Worm (Caenorhabditis elegans) whole organism, young adult: ENCODE measurements around the gene hpo-15.

Experiments
- B0019.2 ChIP-seq: fragments of 200-800 bp; sonication (Bioruptor generic); conservative IDR thresholded peaks from 2 replicates; pipeline ENCODE4 v1.3.6; 2022; ENCODE audit warnings: missing genetic modification reagents, missing genetic modification characterization, missing compliant biosample characterization
- B0336.3 ChIP-seq: fragments of 200-800 bp; sonication (Bioruptor generic); IDR thresholded peaks from 2 replicates; pipeline ENCODE4 v1.3.6; 2022; ENCODE audit warnings: missing genetic modification characterization, missing compliant biosample characterization
- C17E4.6 ChIP-seq: fragments of 200-800 bp; sonication (Bioruptor generic); IDR thresholded peaks from 2 replicates; pipeline ENCODE4 v1.3.6; 2022; ENCODE audit warnings: missing genetic modification reagents, missing genetic modification characterization, missing compliant biosample characterization
- F10E7.11 ChIP-seq: sonication (generic microtip); optimal IDR thresholded peaks from 2 replicates; lab custom pipeline; 2017; ENCODE audit warnings: mild to moderate bottlenecking, missing genetic modification characterization, moderate library complexity, missing compliant biosample characterization
- F23B12.7 ChIP-seq: sonication (generic microtip); optimal IDR thresholded peaks from 2 replicates; lab custom pipeline; 2017; ENCODE audit warnings: missing genetic modification characterization, mild to moderate bottlenecking, missing compliant biosample characterization, antibody characterized with exemption, moderate library complexity; ENCODE audit not compliant: insufficient read depth
- F33H1.4 ChIP-seq: fragments of 200-800 bp; sonication (Bioruptor generic); IDR thresholded peaks from 2 replicates; pipeline ENCODE4 v1.3.6; 2022; ENCODE audit warnings: missing genetic modification reagents, missing genetic modification characterization, missing compliant biosample characterization
- F39B2.1 ChIP-seq: fragments of 200-800 bp; sonication (Bioruptor generic); IDR thresholded peaks from 2 replicates; pipeline ENCODE4 v1.3.6; 2022; ENCODE audit warnings: missing genetic modification reagents, missing genetic modification characterization, missing compliant biosample characterization
- F49E8.2 ChIP-seq: sonication (generic microtip); optimal IDR thresholded peaks from 3 replicates; lab custom pipeline; 2017; ENCODE audit warnings: missing genetic modification characterization, mild to moderate bottlenecking, missing compliant biosample characterization, antibody characterized with exemption, moderate library complexity; ENCODE audit not compliant: insufficient read depth
- T07F8.4 ChIP-seq: sonication (generic microtip); optimal IDR thresholded peaks from 2 replicates; lab custom pipeline; 2016; ENCODE audit warnings: mild to moderate bottlenecking, missing genetic modification characterization, moderate library complexity, missing compliant biosample characterization
- Y53F4B.3 ChIP-seq: fragments of 200-800 bp; sonication (Bioruptor generic); IDR thresholded peaks from 2 replicates; pipeline ENCODE4 v1.3.6; 2022; ENCODE audit warnings: missing genetic modification reagents, missing genetic modification characterization, missing compliant biosample characterization
- ZK185.1 ChIP-seq: sonication (generic microtip); optimal IDR thresholded peaks from 2 replicates; lab custom pipeline; 2016; ENCODE audit warnings: mild to moderate bottlenecking, missing genetic modification characterization, missing compliant biosample characterization; ENCODE audit not compliant: poor library complexity, severe bottlenecking
- bed-2 ChIP-seq: fragments of 200-800 bp; sonication (Bioruptor generic); IDR thresholded peaks from 2 replicates; pipeline ENCODE4 v1.3.6; 2022; ENCODE audit warnings: missing genetic modification reagents, missing genetic modification characterization, missing compliant biosample characterization
- ccch-3 ChIP-seq: fragments of 200-800 bp; sonication (Bioruptor generic); optimal IDR thresholded peaks from 2 replicates; lab custom pipeline; 2018; ENCODE audit warnings: mild to moderate bottlenecking, missing genetic modification characterization, missing compliant biosample characterization
- cebp-2 ChIP-seq: fragments of 200-800 bp; sonication (Bioruptor generic); IDR thresholded peaks from 2 replicates; pipeline ENCODE4 v1.3.6; 2022; ENCODE audit warnings: missing genetic modification characterization, missing compliant biosample characterization
- ceh-100 ChIP-seq: fragments of 200-800 bp; sonication (Bioruptor generic); IDR thresholded peaks from 2 replicates; pipeline ENCODE4 v1.3.6; 2022; ENCODE audit warnings: missing genetic modification reagents, missing genetic modification characterization, missing compliant biosample characterization
- ceh-27 ChIP-seq: fragments of 200-800 bp; sonication (Bioruptor generic); optimal IDR thresholded peaks from 2 replicates; lab custom pipeline; 2018; ENCODE audit warnings: mild to moderate bottlenecking, missing genetic modification characterization, moderate library complexity, missing compliant biosample characterization
- chd-7 ChIP-seq: sonication (generic microtip); optimal IDR thresholded peaks from 2 replicates; lab custom pipeline; 2016; ENCODE audit warnings: mild to moderate bottlenecking, missing genetic modification characterization, moderate library complexity, missing compliant biosample characterization
- die-1 ChIP-seq: sonication (generic microtip); optimal IDR thresholded peaks from 2 replicates; lab custom pipeline; 2016; ENCODE audit warnings: missing genotype, mild to moderate bottlenecking, missing genetic modification characterization, missing compliant biosample characterization
- dpl-1 ChIP-seq: fragments of 150-350 bp; optimal IDR thresholded peaks from 2 replicates; lab custom pipeline; 2014; ENCODE audit warnings: missing biosample characterization, missing genetic modification reagents, missing genetic modification characterization
- efl-1 ChIP-seq: fragments of 150-350 bp; optimal IDR thresholded peaks from 2 replicates; lab custom pipeline; 2014; ENCODE audit warnings: missing biosample characterization, missing genetic modification reagents, missing genetic modification characterization
- egrh-3 ChIP-seq: fragments of 200-800 bp; sonication (Bioruptor generic); IDR thresholded peaks from 2 replicates; pipeline ENCODE4 v1.3.6; 2022; ENCODE audit warnings: missing genetic modification reagents, missing genetic modification characterization, missing compliant biosample characterization
- him-1 ChIP-seq: sonication (generic microtip); optimal IDR thresholded peaks from 2 replicates; lab custom pipeline; 2016; ENCODE audit warnings: missing genotype, missing genetic modification reagents, missing genetic modification characterization, missing compliant biosample characterization
- hmg-20 ChIP-seq: fragments of 200-800 bp; sonication (Bioruptor generic); IDR thresholded peaks from 2 replicates; pipeline ENCODE4 v1.3.6; 2022; ENCODE audit warnings: missing genetic modification reagents, missing genetic modification characterization, missing compliant biosample characterization
- lag-1 ChIP-seq: fragments of 200-800 bp; sonication (Bioruptor generic); IDR thresholded peaks from 2 replicates; pipeline ENCODE4 v1.3.6; 2022; ENCODE audit warnings: missing genetic modification reagents, missing genetic modification characterization, missing compliant biosample characterization
- lin-54 ChIP-seq: fragments of 200-800 bp; sonication (Bioruptor generic); optimal IDR thresholded peaks from 2 replicates; lab custom pipeline; 2018; ENCODE audit warnings: mild to moderate bottlenecking, missing genetic modification characterization, missing compliant biosample characterization
- lsl-1 ChIP-seq: fragments of 200-800 bp; sonication (Bioruptor generic); optimal IDR thresholded peaks from 2 replicates; lab custom pipeline; 2018; ENCODE audit warnings: mild to moderate bottlenecking, missing genetic modification characterization, moderate library complexity, missing compliant biosample characterization
- lsy-27 ChIP-seq: sonication (generic microtip); optimal IDR thresholded peaks from 2 replicates; lab custom pipeline; 2017; ENCODE audit warnings: missing genetic modification characterization, mild to moderate bottlenecking, missing compliant biosample characterization, antibody characterized with exemption, missing genotype, borderline replicate concordance; ENCODE audit not compliant: insufficient read depth
- madf-6 ChIP-seq: fragments of 200-800 bp; sonication (Bioruptor generic); IDR thresholded peaks from 2 replicates; pipeline ENCODE4 v1.3.6; 2022; ENCODE audit warnings: missing genetic modification reagents, missing genetic modification characterization, missing compliant biosample characterization
- mel-28 ChIP-seq: sonication (generic microtip); optimal IDR thresholded peaks from 2 replicates; lab custom pipeline; 2016; ENCODE audit warnings: borderline replicate concordance, mild to moderate bottlenecking, missing genetic modification characterization, missing compliant biosample characterization
- nfya-1 ChIP-seq: sonication (generic microtip); optimal IDR thresholded peaks from 2 replicates; lab custom pipeline; 2017; ENCODE audit warnings: antibody characterized with exemption, missing compliant biosample characterization, missing genetic modification characterization, borderline replicate concordance; ENCODE audit not compliant: insufficient read depth
- nhr-120 ChIP-seq: fragments of 200-800 bp; sonication (Bioruptor generic); IDR thresholded peaks from 2 replicates; pipeline ENCODE4 v1.3.6; 2022; ENCODE audit warnings: missing genetic modification characterization, missing compliant biosample characterization
- nhr-27 ChIP-seq: fragments of 200-800 bp; sonication (Bioruptor generic); optimal IDR thresholded peaks from 2 replicates; lab custom pipeline; 2018; ENCODE audit warnings: mild to moderate bottlenecking, missing genetic modification characterization, moderate library complexity, missing compliant biosample characterization
- nhr-90 ChIP-seq: sonication (generic microtip); optimal IDR thresholded peaks from 2 replicates; lab custom pipeline; 2016; ENCODE audit warnings: missing genotype, mild to moderate bottlenecking, missing genetic modification characterization, missing compliant biosample characterization
- somi-1 ChIP-seq: fragments of 200-800 bp; sonication (Bioruptor generic); optimal IDR thresholded peaks from 2 replicates; lab custom pipeline; 2018; ENCODE audit warnings: mild to moderate bottlenecking, missing genetic modification characterization, missing compliant biosample characterization
- tbx-9 ChIP-seq: sonication (generic microtip); optimal IDR thresholded peaks from 2 replicates; lab custom pipeline; 2016; ENCODE audit warnings: borderline replicate concordance, missing genetic modification characterization, inconsistent platforms, missing compliant biosample characterization
- tlf-1 ChIP-seq: fragments of 200-800 bp; sonication (Bioruptor generic); optimal IDR thresholded peaks from 2 replicates; lab custom pipeline; 2018; ENCODE audit warnings: mild to moderate bottlenecking, missing genetic modification characterization, missing compliant biosample characterization
- unc-130 ChIP-seq: sonication (generic microtip); optimal IDR thresholded peaks from 2 replicates; lab custom pipeline; 2016; ENCODE audit warnings: missing genetic modification reagents, missing genetic modification characterization, missing compliant biosample characterization
- zfh-2 ChIP-seq: fragments of 200-800 bp; sonication (Bioruptor generic); conservative IDR thresholded peaks from 2 replicates; pipeline ENCODE4 v1.3.6; 2022; ENCODE audit warnings: missing genetic modification reagents, missing genetic modification characterization, missing compliant biosample characterization
- ztf-22 ChIP-seq: fragments of 200-800 bp; sonication (Bioruptor generic); optimal IDR thresholded peaks from 2 replicates; lab custom pipeline; 2018; ENCODE audit warnings: mild to moderate bottlenecking, missing genetic modification characterization, moderate library complexity, missing compliant biosample characterization
- ztf-25 ChIP-seq: fragments of 200-800 bp; sonication (Bioruptor generic); IDR thresholded peaks from 2 replicates; pipeline ENCODE4 v1.3.6; 2022; ENCODE audit warnings: missing genetic modification reagents, missing genetic modification characterization, missing compliant biosample characterization
- ztf-28 ChIP-seq: fragments of 200-800 bp; sonication (Bioruptor generic); IDR thresholded peaks from 2 replicates; pipeline ENCODE4 v1.3.6; 2022; ENCODE audit warnings: missing genetic modification reagents, missing genetic modification characterization, missing compliant biosample characterization

The hpo-15 gene

DNA sequence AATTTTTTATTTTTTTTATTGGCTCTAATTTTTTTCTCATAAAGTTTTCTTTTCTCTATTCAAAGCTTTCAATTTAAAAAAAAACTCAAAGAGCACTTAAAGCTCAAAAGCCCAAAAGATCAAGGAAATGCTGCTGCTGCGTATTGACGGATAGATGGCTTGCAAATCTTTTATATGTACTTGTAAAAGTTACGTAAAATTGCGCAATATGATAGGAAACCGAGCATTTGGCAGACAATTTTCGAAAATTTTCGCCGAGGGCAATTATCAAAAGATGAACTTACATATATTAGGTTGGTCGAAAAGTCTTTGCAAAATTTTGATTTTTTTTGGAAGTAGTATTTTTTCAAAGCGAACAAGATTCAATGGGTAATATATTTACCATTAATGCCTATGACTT is 34.9 kb upstream of the hpo-15 start:
- TF ChIP-seq ceh-27, result no peak
- no peak for TF ChIP-seq him-1
- no peak for TF ChIP-seq ccch-3 (GFP tag; lab: Kevin White, UChicago)
- no peak for TF ChIP-seq ZK185.1 (tag; lab: Kevin White, UChicago)
- no peak for TF ChIP-seq madf-6 (GFP tag; lab: Robert Waterston, UW)
- no peak for TF ChIP-seq C17E4.6
- TF ChIP-seq hmg-20 (GFP tag; lab: Robert Waterston, UW), result no peak
- TF ChIP-seq T07F8.4 (tag; lab: Kevin White, UChicago), result no peak
- no peak for TF ChIP-seq F49E8.2 (tag; lab: Kevin White, UChicago)
- no peak for TF ChIP-seq efl-1 (GFP tag; lab: Kevin White, UChicago)
- no peak for TF ChIP-seq somi-1 (GFP tag; lab: Kevin White, UChicago)
- TF ChIP-seq bed-2 (GFP tag; lab: Robert Waterston, UW), result no peak
- TF ChIP-seq unc-130, result no peak
- no peak for TF ChIP-seq chd-7 (tag; lab: Kevin White, UChicago)

DNA sequence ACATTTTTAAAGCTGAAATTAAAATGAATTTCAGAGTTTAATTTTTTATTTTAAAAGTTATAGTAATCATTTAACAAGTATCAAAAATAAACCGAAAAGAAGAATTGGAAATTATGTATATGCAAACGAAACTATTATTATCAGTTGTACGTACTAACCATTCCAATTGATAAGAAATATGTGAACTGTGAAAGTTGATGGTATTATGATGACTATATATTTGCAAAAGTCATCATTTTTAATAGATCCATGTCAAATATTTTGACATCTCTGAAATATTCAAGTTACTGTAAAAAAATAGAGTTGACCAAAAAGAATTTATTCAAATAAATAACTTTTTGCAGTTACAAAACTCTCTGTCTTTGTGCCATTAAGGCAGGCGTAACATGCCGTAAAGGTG is 34.4 kb upstream of the hpo-15 start, which contains the start of gene ugt-48:
Gene ugt-48, minus strand, starts transcription at position 12 of the 400 bp plus-strand sequence.
- TF ChIP-seq lsy-27 (tag; lab: Kevin White, UChicago), result no peak
- no peak for TF ChIP-seq cebp-2
- TF ChIP-seq B0336.3 (GFP tag; lab: Robert Waterston, UW), result no peak
- TF ChIP-seq nfya-1 (tag; lab: Kevin White, UChicago), result no peak
- no peak for TF ChIP-seq F39B2.1 (GFP tag; lab: Robert Waterston, UW)
- no peak for TF ChIP-seq lin-54 (GFP tag; lab: Kevin White, UChicago)
- TF ChIP-seq madf-6 (GFP tag; lab: Robert Waterston, UW), result no peak
- no peak for TF ChIP-seq lag-1 (GFP tag; lab: Robert Waterston, UW)
- TF ChIP-seq ztf-25 (GFP tag; lab: Robert Waterston, UW), result no peak
- no peak for TF ChIP-seq egrh-3
- TF ChIP-seq Y53F4B.3, result no peak
- TF ChIP-seq ztf-28 (GFP tag; lab: Robert Waterston, UW), result no peak
- TF ChIP-seq somi-1 (GFP tag; lab: Kevin White, UChicago), result no peak
- TF ChIP-seq mel-28 (tag; lab: Kevin White, UChicago), result no peak
- TF ChIP-seq nhr-90 (tag; lab: Kevin White, UChicago), result no peak
- TF ChIP-seq ceh-100 (GFP tag; lab: Robert Waterston, UW), result no peak
- TF ChIP-seq die-1 (tag; lab: Kevin White, UChicago), result no peak
- TF ChIP-seq nhr-120 (GFP tag; lab: Robert Waterston, UW), result no peak

DNA sequence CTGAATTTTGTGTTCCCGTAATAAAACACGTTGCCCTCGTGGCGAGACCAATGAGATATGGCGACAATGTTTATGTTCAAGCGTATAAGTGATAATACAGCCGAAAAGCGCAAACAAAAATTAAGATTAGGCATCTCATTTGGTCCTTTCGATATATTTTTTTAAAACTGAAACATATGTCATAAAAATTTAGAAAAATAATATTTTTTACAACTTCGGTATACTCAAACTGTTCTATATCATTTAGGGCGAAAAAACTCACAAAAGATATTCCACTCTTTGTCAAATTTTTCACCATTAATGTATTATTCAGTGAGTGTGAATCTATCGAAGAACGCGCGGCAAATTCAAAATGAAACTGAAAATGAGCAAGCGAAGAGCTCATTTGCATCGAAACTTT is 24.9 kb upstream of the hpo-15 start, which contains the start of gene cft-1:
Gene cft-1, plus strand, starts transcription at position 301 of the 400 bp plus-strand sequence.
- TF ChIP-seq F23B12.7, result no peak
- no peak for TF ChIP-seq ztf-25 (GFP tag; lab: Robert Waterston, UW)
- no peak for TF ChIP-seq dpl-1 (GFP tag; lab: Kevin White, UChicago)
- no peak for TF ChIP-seq ztf-22 (GFP tag; lab: Kevin White, UChicago)
- no peak for TF ChIP-seq F33H1.4 (GFP tag; lab: Robert Waterston, UW)
- TF ChIP-seq B0019.2, result no peak
- TF ChIP-seq F10E7.11, result no peak
- no peak for TF ChIP-seq tlf-1 (GFP tag; lab: Kevin White, UChicago)
- TF ChIP-seq nhr-27 (tag; lab: Kevin White, UChicago), result no peak
- no peak for TF ChIP-seq zfh-2 (GFP tag; lab: Robert Waterston, UW)
- no peak for TF ChIP-seq lsl-1 (GFP tag; lab: Kevin White, UChicago)
- no peak for TF ChIP-seq tbx-9 (tag; lab: Kevin White, UChicago)
- TF ChIP-seq, all 124 proteins: peak for 0
